Worm (Caenorhabditis elegans) whole organism, mixed stage, embryonic: Measurements from ENCODE around the gene phat-8.

Experiments used
- lsy-2 ChIP-seq: fragments of 150-350 bp; optimal IDR thresholded peaks from 2 replicates; lab custom pipeline; 2014; ENCODE audit warnings: missing biosample characterization, missing genetic modification characterization
- nhr-237 ChIP-seq: fragments of 150-350 bp; optimal IDR thresholded peaks from 2 replicates; lab custom pipeline; 2014; ENCODE audit warnings: missing biosample characterization, missing genetic modification characterization

ce11 chrII:12482622-12483021 lies 11.0 kb downstream of the phat-8 start, which contains the start of gene fbxb-102:
- TF ChIP-seq nhr-237 (tag; lab: Kevin White, UChicago) (no peak), lsy-2 (no peak)
